Worm (Caenorhabditis elegans) whole organism, early embryonic: ENCODE data around the gene ZK354.8.

Source experiments
- ama-1 ChIP-seq: fragments of 150-350 bp; optimal IDR thresholded peaks from 2 replicates; lab custom pipeline; 2014
- ceh-13 ChIP-seq: fragments of 200-800 bp; sonication (Bioruptor generic); optimal IDR thresholded peaks from 2 replicates; lab custom pipeline; 2018; ENCODE audit warnings: mild to moderate bottlenecking, missing genetic modification characterization, missing compliant biosample characterization
- ceh-36 ChIP-seq: sonication (generic microtip); optimal IDR thresholded peaks from 2 replicates; lab custom pipeline; 2016; ENCODE audit warnings: missing genetic modification characterization, inconsistent platforms, missing compliant biosample characterization
- ets-7 ChIP-seq: sonication (generic microtip); optimal IDR thresholded peaks from 2 replicates; lab custom pipeline; 2016; ENCODE audit warnings: missing genotype, missing genetic modification characterization, missing compliant biosample characterization
- flt-1 ChIP-seq: fragments of 200-800 bp; sonication (Bioruptor generic); IDR thresholded peaks from 2 replicates; pipeline ENCODE4 v1.3.6; 2022; ENCODE audit warnings: missing genetic modification characterization, missing compliant biosample characterization
- hnd-1 ChIP-seq: sonication (generic microtip); optimal IDR thresholded peaks from 2 replicates; lab custom pipeline; 2016; ENCODE audit warnings: missing genetic modification characterization, missing compliant biosample characterization
- sea-1 ChIP-seq: fragments of 200-800 bp; sonication (Bioruptor generic); conservative IDR thresholded peaks from 2 replicates; pipeline ENCODE4 v1.3.6; 2022; ENCODE audit warnings: missing genetic modification characterization, missing compliant biosample characterization
- tra-4 ChIP-seq: sonication (generic microtip); optimal IDR thresholded peaks from 2 replicates; lab custom pipeline; 2017; ENCODE audit warnings: missing genetic modification characterization, missing compliant biosample characterization

DNA sequence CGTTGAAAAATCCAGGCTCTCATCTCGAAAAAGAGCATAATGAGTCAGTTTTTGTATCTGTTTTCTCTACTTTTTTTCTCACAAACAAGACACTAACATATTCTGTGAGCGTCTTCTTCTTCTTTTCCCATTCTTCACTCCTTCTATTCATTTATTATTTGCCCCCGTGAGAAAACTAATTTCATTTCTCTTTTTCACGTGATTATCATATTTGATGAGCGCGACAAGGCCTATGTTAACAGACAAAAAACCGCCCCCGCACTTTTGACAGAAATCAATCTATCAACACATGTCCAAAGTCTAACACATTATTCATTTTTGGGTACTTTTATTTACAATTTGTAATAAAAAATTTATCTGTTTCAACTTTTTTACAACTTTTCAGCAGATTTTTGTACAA lies 31.7 kb upstream of the ZK354.8 start:
- no peak for TF ChIP-seq hnd-1 (tag; lab: Kevin White, UChicago)
- TF ChIP-seq ceh-13 (GFP tag; lab: Kevin White, UChicago) = no peak
- no peak for TF ChIP-seq flt-1
- TF ChIP-seq ama-1 (lab: Kevin White, UChicago) = no peak
- TF ChIP-seq ets-7 (tag; lab: Kevin White, UChicago) = no peak
- no peak for TF ChIP-seq ceh-36 (tag; lab: Kevin White, UChicago)
- no peak for TF ChIP-seq sea-1 (GFP tag; lab: Robert Waterston, UW)
- TF ChIP-seq tra-4 (tag; lab: Kevin White, UChicago) = no peak
